Worm (Caenorhabditis elegans): Measurements from ENCODE around the gene clec-7.

Gene clec-7

DNA sequence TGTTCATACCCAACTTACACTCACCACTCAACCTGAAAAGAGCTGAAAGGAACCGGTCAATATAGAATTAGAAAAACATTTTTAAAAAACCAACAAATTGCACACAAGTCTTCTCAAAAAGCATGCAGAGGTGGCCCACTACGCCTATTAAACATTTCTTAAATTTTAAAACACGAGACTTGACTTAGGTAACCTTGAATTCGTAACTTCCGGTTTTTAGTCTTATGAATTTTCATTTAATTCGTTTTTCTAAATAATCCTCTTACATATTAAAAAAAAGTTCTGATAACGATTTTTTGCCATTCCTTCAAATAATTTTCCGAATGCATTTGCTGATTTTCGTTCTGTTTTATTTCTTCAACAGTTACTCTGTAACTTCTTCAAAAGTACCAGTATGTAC, at the start of gene clec-7:
TSS of gene clec-7 (plus strand) at position 301 of the 400 bp plus-strand sequence.
- TF ChIP-seq Y53G8AR.9 (GFP tag; conservative IDR thresholded peaks at IDR 0.05) (no peak), zfh-2 (GFP tag; conservative IDR thresholded peaks at IDR 0.05) (no peak), B0035.1 (tag; optimal IDR thresholded peaks at IDR 0.05) (no peak), F57A8.1 (GFP tag; optimal IDR thresholded peaks at IDR 0.05) (no peak), T26A5.8 (tag; optimal IDR thresholded peaks at IDR 0.05) (no peak), B0019.2 (GFP tag; conservative IDR thresholded peaks at IDR 0.05) (no peak), unc-130 (GFP tag; optimal IDR thresholded peaks at IDR 0.05) (no peak), nfyb-1 (GFP tag; IDR thresholded peaks at IDR 0.05) (no peak), tbp1 (GFP tag; optimal IDR thresholded peaks at IDR 0.05) (no peak), ceh-91 (GFP tag; IDR thresholded peaks at IDR 0.05) (no peak), B0336.3 (GFP tag; IDR thresholded peaks at IDR 0.05) (no peak), ceh-40 (GFP tag; IDR thresholded peaks at IDR 0.05) (no peak), tlf-1 (GFP tag; optimal IDR thresholded peaks at IDR 0.05) (no peak), aptf-3 (GFP tag; IDR thresholded peaks at IDR 0.05) (no peak), madf-8 (GFP tag; conservative IDR thresholded peaks at IDR 0.05) (no peak), ztf-26 (tag; optimal IDR thresholded peaks at IDR 0.05) (no peak), F10E7.11 (tag; optimal IDR thresholded peaks at IDR 0.05) (no peak), lin-35 (GFP tag; optimal IDR thresholded peaks at IDR 0.05) (no peak), lir-1 (GFP tag; conservative IDR thresholded peaks at IDR 0.05) (no peak)

DNA sequence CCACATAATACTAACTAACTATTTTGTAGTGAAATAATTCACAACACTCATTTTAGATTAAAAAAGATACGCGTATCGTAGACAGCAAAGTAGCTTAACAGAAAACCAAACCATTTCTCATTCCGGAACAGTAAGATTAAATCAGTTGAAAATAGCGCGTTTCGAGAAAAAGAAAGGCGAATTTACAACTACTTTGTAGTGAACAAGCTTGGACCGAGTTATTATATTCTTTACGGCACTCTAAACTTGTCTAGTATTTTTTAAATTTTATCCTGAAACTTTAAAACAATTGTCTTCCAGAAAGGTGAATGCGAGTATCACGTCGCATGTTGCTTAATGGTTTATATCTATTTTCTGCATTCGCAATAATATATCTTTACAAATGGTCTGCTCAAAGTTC, 49.1 kb upstream of the clec-7 start, which contains the start of gene C13A2.4:
TSS of gene C13A2.4 (plus strand) at position 301 of the 400 bp plus-strand sequence.
- TF ChIP-seq F55B11.4 (tag; optimal IDR thresholded peaks at IDR 0.05; ENCODE audit: borderline replicate concordance, insufficient read depth) = no peak
- TF ChIP-seq nfya-2 (GFP tag; IDR thresholded peaks at IDR 0.05) = no peak
- TF ChIP-seq mcd-1 (GFP tag; IDR thresholded peaks at IDR 0.05) = no peak
- TF ChIP-seq F57C9.4 (tag; optimal IDR thresholded peaks at IDR 0.05) = no peak
- no peak for TF ChIP-seq lin-35 (GFP tag; optimal IDR thresholded peaks at IDR 0.05)
- no peak for TF ChIP-seq nhr-27 (tag; optimal IDR thresholded peaks at IDR 0.05)
- TF ChIP-seq rec-8 (tag; optimal IDR thresholded peaks at IDR 0.05) = no peak
- TF ChIP-seq ceh-79 (tag; optimal IDR thresholded peaks at IDR 0.05) = no peak
- no peak for TF ChIP-seq ztf-22 (GFP tag; optimal IDR thresholded peaks at IDR 0.05)
- no peak for TF ChIP-seq die-1 (tag; optimal IDR thresholded peaks at IDR 0.05)
- no peak for TF ChIP-seq Y53F4B.3 (GFP tag; IDR thresholded peaks at IDR 0.05)
- TF ChIP-seq ztf-25 (GFP tag; IDR thresholded peaks at IDR 0.05) = no peak
- no peak for TF ChIP-seq Y95B8A.8 (GFP tag; IDR thresholded peaks at IDR 0.05)

DNA sequence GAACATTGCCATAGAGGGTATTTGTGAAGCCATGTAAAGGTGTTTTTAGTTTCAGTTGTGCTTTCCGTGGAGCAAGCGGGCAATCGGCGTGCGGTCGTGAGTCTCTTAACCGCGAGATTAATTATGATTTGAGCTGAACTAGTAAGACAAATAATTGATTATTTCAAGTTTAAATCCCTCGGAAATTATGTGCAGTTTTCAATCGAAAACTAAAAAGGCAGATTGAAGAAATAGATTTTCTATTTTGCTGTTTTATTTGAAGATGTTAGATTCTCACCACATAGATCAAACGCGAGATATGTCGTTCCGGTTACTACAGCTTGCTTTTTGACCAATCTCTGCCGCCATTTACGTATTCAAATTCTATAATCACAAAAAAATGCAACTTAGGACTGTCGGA, 46.2 kb upstream of the clec-7 start, which contains the start of gene C13A2.3:
TSS of gene C13A2.3 (plus strand) at position 301 of the 400 bp plus-strand sequence.
- no peak for TF ChIP-seq F55B11.4 (tag; optimal IDR thresholded peaks at IDR 0.05; ENCODE audit: borderline replicate concordance, insufficient read depth)
- no peak for TF ChIP-seq ztf-6 (GFP tag; IDR thresholded peaks at IDR 0.05)
- TF ChIP-seq hmg-1.2 (GFP tag; IDR thresholded peaks at IDR 0.05) = no peak
- no peak for TF ChIP-seq Y67H2A.10 (GFP tag; conservative IDR thresholded peaks at IDR 0.05)

DNA sequence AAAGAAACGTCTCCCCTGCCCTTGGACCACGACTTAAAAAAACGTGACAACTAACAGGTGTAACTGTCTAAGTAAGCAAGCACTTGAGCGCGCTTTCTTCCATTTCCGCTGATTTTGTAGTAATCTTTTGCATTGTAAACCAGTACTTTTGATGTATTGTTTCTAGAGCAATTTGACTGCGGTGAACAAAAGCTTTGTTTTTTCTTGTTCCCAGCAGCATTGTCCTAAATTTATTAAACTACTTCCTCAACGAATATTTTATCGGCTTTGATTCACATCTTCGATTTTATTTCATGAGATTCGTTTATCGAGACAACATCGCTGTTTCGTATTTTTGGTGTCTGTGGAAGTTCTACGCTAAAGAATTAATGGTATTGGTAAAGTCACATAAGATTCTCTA, 39.5 kb upstream of the clec-7 start, which contains the start of gene C13A2.1:
TSS of gene C13A2.1 (plus strand) at position 301 of the 400 bp plus-strand sequence.
- no peak for TF ChIP-seq egrh-3 (GFP tag; IDR thresholded peaks at IDR 0.05)
- TF ChIP-seq F39B2.1 (GFP tag; IDR thresholded peaks at IDR 0.05) = no peak
- TF ChIP-seq lin-40 (tag; optimal IDR thresholded peaks at IDR 0.05) = no peak
- no peak for TF ChIP-seq Y95B8A.8 (GFP tag; IDR thresholded peaks at IDR 0.05)
- TF ChIP-seq aptf-3 (GFP tag; IDR thresholded peaks at IDR 0.05) = no peak
- TF ChIP-seq attf-3 (GFP tag; conservative IDR thresholded peaks at IDR 0.05) = no peak
- TF ChIP-seq F22D6.2 (tag; optimal IDR thresholded peaks at IDR 0.05) = no peak
- TF ChIP-seq athp-1 (tag; optimal IDR thresholded peaks at IDR 0.05) = no peak
- TF ChIP-seq Y56A3A.18 (GFP tag; IDR thresholded peaks at IDR 0.05) = no peak
- no peak for TF ChIP-seq zim-3 (tag; optimal IDR thresholded peaks at IDR 0.05)
- no peak for TF ChIP-seq atf-7 (tag; optimal IDR thresholded peaks at IDR 0.05)
- no peak for TF ChIP-seq dox-1 (GFP tag; IDR thresholded peaks at IDR 0.05)
- no peak for TF ChIP-seq nfya-2 (GFP tag; IDR thresholded peaks at IDR 0.05)

Measured in whole organism, young adult.